Worm (Caenorhabditis elegans) whole organism, young adult: ENCODE measurements around the gene taf-11.3.

Experiments used
- B0019.2 ChIP-seq: fragments of 200-800 bp; sonication (Bioruptor generic); conservative IDR thresholded peaks from 2 replicates; pipeline ENCODE4 v1.3.6; 2022; ENCODE audit warnings: missing genetic modification reagents, missing genetic modification characterization, missing compliant biosample characterization
- C17E4.6 ChIP-seq: fragments of 200-800 bp; sonication (Bioruptor generic); IDR thresholded peaks from 2 replicates; pipeline ENCODE4 v1.3.6; 2022; ENCODE audit warnings: missing genetic modification reagents, missing genetic modification characterization, missing compliant biosample characterization
- F23B12.7 ChIP-seq: sonication (generic microtip); optimal IDR thresholded peaks from 2 replicates; lab custom pipeline; 2017; ENCODE audit warnings: missing genetic modification characterization, mild to moderate bottlenecking, missing compliant biosample characterization, antibody characterized with exemption, moderate library complexity; ENCODE audit not compliant: insufficient read depth
- F39B2.1 ChIP-seq: fragments of 200-800 bp; sonication (Bioruptor generic); IDR thresholded peaks from 2 replicates; pipeline ENCODE4 v1.3.6; 2022; ENCODE audit warnings: missing genetic modification reagents, missing genetic modification characterization, missing compliant biosample characterization
- F55B11.4 ChIP-seq: sonication (generic microtip); optimal IDR thresholded peaks from 2 replicates; lab custom pipeline; 2016; ENCODE audit warnings: missing compliant biosample characterization, missing genetic modification characterization, borderline replicate concordance; ENCODE audit not compliant: insufficient read depth
- F57C9.4 ChIP-seq: sonication (generic microtip); optimal IDR thresholded peaks from 2 replicates; lab custom pipeline; 2017; ENCODE audit warnings: mild to moderate bottlenecking, missing genetic modification characterization, missing compliant biosample characterization
- K11D2.4 ChIP-seq: fragments of 200-800 bp; sonication (Bioruptor generic); IDR thresholded peaks from 2 replicates; pipeline ENCODE4 v1.3.6; 2022; ENCODE audit warnings: missing genetic modification reagents, missing genetic modification characterization, missing compliant biosample characterization
- K12H6.12 ChIP-seq: fragments of 200-800 bp; sonication (Bioruptor generic); optimal IDR thresholded peaks from 2 replicates; lab custom pipeline; 2018; ENCODE audit warnings: mild to moderate bottlenecking, missing genetic modification characterization, missing compliant biosample characterization
- Y53G8AR.9 ChIP-seq: fragments of 200-800 bp; sonication (Bioruptor generic); conservative IDR thresholded peaks from 2 replicates; pipeline ENCODE4 v1.3.6; 2022; ENCODE audit warnings: missing genetic modification reagents, missing genetic modification characterization, missing compliant biosample characterization
- Y56A3A.18 ChIP-seq: fragments of 200-800 bp; sonication (Bioruptor generic); IDR thresholded peaks from 2 replicates; pipeline ENCODE4 v1.3.6; 2022; ENCODE audit warnings: missing genetic modification reagents, missing genetic modification characterization, missing compliant biosample characterization
- aptf-3 ChIP-seq: fragments of 200-800 bp; sonication (Bioruptor generic); IDR thresholded peaks from 2 replicates; pipeline ENCODE4 v1.3.6; 2022; ENCODE audit warnings: missing genetic modification characterization, missing compliant biosample characterization
- bed-2 ChIP-seq: fragments of 200-800 bp; sonication (Bioruptor generic); IDR thresholded peaks from 2 replicates; pipeline ENCODE4 v1.3.6; 2022; ENCODE audit warnings: missing genetic modification reagents, missing genetic modification characterization, missing compliant biosample characterization
- cebp-2 ChIP-seq: fragments of 200-800 bp; sonication (Bioruptor generic); IDR thresholded peaks from 2 replicates; pipeline ENCODE4 v1.3.6; 2022; ENCODE audit warnings: missing genetic modification characterization, missing compliant biosample characterization
- ceh-100 ChIP-seq: fragments of 200-800 bp; sonication (Bioruptor generic); IDR thresholded peaks from 2 replicates; pipeline ENCODE4 v1.3.6; 2022; ENCODE audit warnings: missing genetic modification reagents, missing genetic modification characterization, missing compliant biosample characterization
- ceh-79 ChIP-seq: sonication (generic microtip); optimal IDR thresholded peaks from 2 replicates; lab custom pipeline; 2017; ENCODE audit warnings: mild to moderate bottlenecking, missing genetic modification characterization, missing compliant biosample characterization
- die-1 ChIP-seq: sonication (generic microtip); optimal IDR thresholded peaks from 2 replicates; lab custom pipeline; 2016; ENCODE audit warnings: missing genotype, mild to moderate bottlenecking, missing genetic modification characterization, missing compliant biosample characterization
- dpl-1 ChIP-seq: fragments of 150-350 bp; optimal IDR thresholded peaks from 2 replicates; lab custom pipeline; 2014; ENCODE audit warnings: missing biosample characterization, missing genetic modification reagents, missing genetic modification characterization
- egl-18 ChIP-seq: fragments of 200-800 bp; sonication (Bioruptor generic); IDR thresholded peaks from 2 replicates; pipeline ENCODE4 v1.3.6; 2022; ENCODE audit warnings: missing genetic modification reagents, missing genetic modification characterization, missing compliant biosample characterization
- egl-44 ChIP-seq: fragments of 200-800 bp; sonication (Bioruptor generic); IDR thresholded peaks from 2 replicates; pipeline ENCODE4 v1.3.6; 2022; ENCODE audit warnings: missing genetic modification reagents, missing genetic modification characterization, missing compliant biosample characterization
- egrh-3 ChIP-seq: fragments of 200-800 bp; sonication (Bioruptor generic); IDR thresholded peaks from 2 replicates; pipeline ENCODE4 v1.3.6; 2022; ENCODE audit warnings: missing genetic modification reagents, missing genetic modification characterization, missing compliant biosample characterization
- hmg-1.2 ChIP-seq: fragments of 200-800 bp; sonication (Bioruptor generic); IDR thresholded peaks from 2 replicates; pipeline ENCODE4 v1.3.6; 2022; ENCODE audit warnings: missing genetic modification reagents, missing genetic modification characterization, missing compliant biosample characterization
- hsf-1 ChIP-seq: fragments of 200-800 bp; sonication (Bioruptor generic); IDR thresholded peaks from 2 replicates; pipeline ENCODE4 v1.3.6; 2022; ENCODE audit warnings: missing genetic modification reagents, missing genetic modification characterization, missing compliant biosample characterization
- lag-1 ChIP-seq: fragments of 200-800 bp; sonication (Bioruptor generic); IDR thresholded peaks from 2 replicates; pipeline ENCODE4 v1.3.6; 2022; ENCODE audit warnings: missing genetic modification reagents, missing genetic modification characterization, missing compliant biosample characterization
- let-526 ChIP-seq: fragments of 200-800 bp; sonication (Bioruptor generic); IDR thresholded peaks from 2 replicates; pipeline ENCODE4 v1.3.6; 2022; ENCODE audit warnings: missing genetic modification reagents, missing genetic modification characterization, missing compliant biosample characterization
- let-607 ChIP-seq, 2 experiments: fragments of 200-800 bp in 1 of 2; sonication (Bioruptor generic) in 1 of 2; sonication (generic microtip) in 1 of 2; optimal IDR thresholded peaks; 2 replicates each; lab custom pipeline; 2016 to 2018; ENCODE audit warnings: mild to moderate bottlenecking in 2 of 2, missing compliant biosample characterization in 2 of 2, missing genetic modification characterization in 2 of 2, moderate library complexity in 2 of 2, missing genotype in 1 of 2
- lin-35 ChIP-seq, 3 experiments: fragments of 150-350 bp in 2 of 3; sonication (generic microtip) in 1 of 3; optimal IDR thresholded peaks; 2 replicates each; lab custom pipeline; 2014 to 2018; ENCODE audit warnings: missing biosample characterization in 3 of 3, missing genetic modification characterization in 3 of 3, missing genetic modification reagents in 3 of 3
- lir-1 ChIP-seq: fragments of 200-800 bp; sonication (Bioruptor generic); conservative IDR thresholded peaks from 2 replicates; pipeline ENCODE4 v1.3.6; 2022; ENCODE audit warnings: missing genetic modification reagents, missing genetic modification characterization, missing compliant biosample characterization
- lsl-1 ChIP-seq: fragments of 200-800 bp; sonication (Bioruptor generic); optimal IDR thresholded peaks from 2 replicates; lab custom pipeline; 2018; ENCODE audit warnings: mild to moderate bottlenecking, missing genetic modification characterization, moderate library complexity, missing compliant biosample characterization
- mcd-1 ChIP-seq: fragments of 200-800 bp; sonication (Bioruptor generic); IDR thresholded peaks from 2 replicates; pipeline ENCODE4 v1.3.6; 2022; ENCODE audit warnings: missing genetic modification reagents, missing genetic modification characterization, missing compliant biosample characterization
- nfya-1 ChIP-seq: sonication (generic microtip); optimal IDR thresholded peaks from 2 replicates; lab custom pipeline; 2017; ENCODE audit warnings: antibody characterized with exemption, missing compliant biosample characterization, missing genetic modification characterization, borderline replicate concordance; ENCODE audit not compliant: insufficient read depth
- nfya-2 ChIP-seq: fragments of 200-800 bp; sonication (Bioruptor generic); IDR thresholded peaks from 2 replicates; pipeline ENCODE4 v1.3.6; 2022; ENCODE audit warnings: missing genetic modification reagents, missing genetic modification characterization, missing compliant biosample characterization
- rcor-1 ChIP-seq: fragments of 200-800 bp; sonication (Bioruptor generic); IDR thresholded peaks from 2 replicates; pipeline ENCODE4 v1.3.6; 2022; ENCODE audit warnings: missing genetic modification reagents, missing genetic modification characterization, missing compliant biosample characterization
- rec-8 ChIP-seq, 2 experiments: sonication (generic microtip); optimal IDR thresholded peaks; 2 replicates each; lab custom pipeline; 2016; ENCODE audit warnings: mild to moderate bottlenecking in 2 of 2, missing genetic modification characterization in 2 of 2, missing genetic modification reagents in 2 of 2, missing genotype in 2 of 2, missing biosample characterization in 1 of 2, missing compliant biosample characterization in 1 of 2, moderate library complexity in 1 of 2
- sdz-38 ChIP-seq: sonication (generic microtip); optimal IDR thresholded peaks from 2 replicates; lab custom pipeline; 2016; ENCODE audit warnings: missing genotype, missing genetic modification characterization, missing compliant biosample characterization
- snpc-1.1 ChIP-seq: sonication (generic microtip); optimal IDR thresholded peaks from 2 replicates; lab custom pipeline; 2017; ENCODE audit warnings: missing genetic modification characterization, mild to moderate bottlenecking, missing compliant biosample characterization, antibody characterized with exemption, moderate library complexity, missing genotype, missing genetic modification reagents; ENCODE audit not compliant: insufficient read depth
- sptf-2 ChIP-seq: fragments of 200-800 bp; sonication (Bioruptor generic); optimal IDR thresholded peaks from 2 replicates; lab custom pipeline; 2018; ENCODE audit warnings: mild to moderate bottlenecking, missing genetic modification characterization, missing compliant biosample characterization
- tbp1 ChIP-seq: fragments of 200-800 bp; sonication (Bioruptor generic); optimal IDR thresholded peaks from 2 replicates; lab custom pipeline; 2018; ENCODE audit warnings: mild to moderate bottlenecking, missing genetic modification characterization, missing compliant biosample characterization
- tbx-9 ChIP-seq: sonication (generic microtip); optimal IDR thresholded peaks from 2 replicates; lab custom pipeline; 2016; ENCODE audit warnings: borderline replicate concordance, missing genetic modification characterization, inconsistent platforms, missing compliant biosample characterization
- unc-130 ChIP-seq: sonication (generic microtip); optimal IDR thresholded peaks from 2 replicates; lab custom pipeline; 2016; ENCODE audit warnings: missing genetic modification reagents, missing genetic modification characterization, missing compliant biosample characterization
- unc-62 ChIP-seq: fragments of 150-350 bp; optimal IDR thresholded peaks from 2 replicates; lab custom pipeline; 2014; ENCODE audit warnings: missing biosample characterization, missing genetic modification reagents, missing genetic modification characterization
- xnd-1 ChIP-seq: sonication (generic microtip); optimal IDR thresholded peaks from 2 replicates; lab custom pipeline; 2016; ENCODE audit warnings: missing genotype, missing genetic modification reagents, missing genetic modification characterization, missing compliant biosample characterization
- zim-3 ChIP-seq: sonication (generic microtip); optimal IDR thresholded peaks from 2 replicates; lab custom pipeline; 2017; ENCODE audit warnings: mild to moderate bottlenecking, missing genetic modification characterization, moderate library complexity, missing compliant biosample characterization
- ztf-18 ChIP-seq: sonication (generic microtip); optimal IDR thresholded peaks from 2 replicates; lab custom pipeline; 2016; ENCODE audit warnings: missing genotype, mild to moderate bottlenecking, missing genetic modification characterization, missing compliant biosample characterization
- ztf-22 ChIP-seq: fragments of 200-800 bp; sonication (Bioruptor generic); optimal IDR thresholded peaks from 2 replicates; lab custom pipeline; 2018; ENCODE audit warnings: mild to moderate bottlenecking, missing genetic modification characterization, moderate library complexity, missing compliant biosample characterization
- ztf-26 ChIP-seq: sonication (generic microtip); optimal IDR thresholded peaks from 2 replicates; lab custom pipeline; 2017; ENCODE audit warnings: missing genetic modification characterization, missing compliant biosample characterization
- ztf-6 ChIP-seq: fragments of 200-800 bp; sonication (Bioruptor generic); IDR thresholded peaks from 2 replicates; pipeline ENCODE4 v1.3.6; 2022; ENCODE audit warnings: missing genetic modification reagents, missing genetic modification characterization, missing compliant biosample characterization

Gene taf-11.3

DNA sequence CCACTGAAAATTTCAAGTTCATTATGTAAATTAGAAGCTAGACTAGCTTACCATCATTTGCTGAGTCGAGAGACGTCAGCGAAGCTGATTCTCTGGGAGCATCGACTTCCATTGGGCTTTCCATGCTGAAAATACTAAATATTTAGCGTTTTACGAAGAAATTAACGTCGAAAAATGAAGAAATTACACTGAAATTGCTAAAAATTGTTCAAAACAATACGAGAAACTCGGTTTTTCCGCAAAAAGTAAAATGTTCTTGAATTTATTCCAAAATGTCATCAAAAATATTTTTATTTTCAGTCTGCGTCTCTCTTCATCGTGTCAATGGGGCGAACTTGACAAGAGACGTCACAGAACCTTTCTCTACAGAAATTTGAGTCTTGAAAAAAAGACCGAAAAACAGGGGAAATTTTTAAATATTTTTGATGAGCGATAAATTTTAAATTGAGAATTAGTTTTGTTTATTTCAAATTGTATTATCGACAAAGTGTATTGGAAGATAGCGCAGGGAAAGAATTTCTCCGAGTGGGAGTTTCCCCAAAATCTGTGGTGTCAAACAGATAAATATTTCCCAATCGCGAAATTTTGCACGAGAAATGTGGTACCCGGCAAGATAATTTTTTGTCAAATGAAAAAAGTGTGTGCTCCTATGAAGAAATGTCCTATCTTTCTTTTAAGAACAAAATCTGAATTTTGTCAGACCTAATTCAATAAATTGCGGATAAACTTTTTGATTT lies 44.5 kb downstream of the taf-11.3 start, which contains the start of gene ecps-1 (continued):
- TF ChIP-seq nfya-2 (GFP tag; lab: Robert Waterston, UW) = no peak
- TF ChIP-seq zim-3 = no peak
- no peak for TF ChIP-seq aptf-3
- TF ChIP-seq let-607 (tag; optimal IDR thresholded peaks at IDR 0.05; lab: Kevin White, UChicago) = peak; percentile 14 to 19
- peak; percentile 100 for TF ChIP-seq ceh-100 (GFP tag; lab: Robert Waterston, UW)
- peak; percentile 62; the same call in 1 of the 2 replicates for TF ChIP-seq bed-2 (GFP tag; lab: Robert Waterston, UW)
- TF ChIP-seq F55B11.4 (tag; lab: Kevin White, UChicago) = no peak
- peak; percentile 44; the same call in 1 of the 2 replicates for TF ChIP-seq egrh-3
- TF ChIP-seq rcor-1 (GFP tag; lab: Robert Waterston, UW) = peak; percentile 93
- peak; percentile 63 for TF ChIP-seq K12H6.12 (tag; lab: Kevin White, UChicago)
- TF ChIP-seq unc-130 (GFP tag; lab: Kevin White, UChicago) = peak; percentile 93
- TF ChIP-seq nfya-1 (tag; lab: Kevin White, UChicago) = no peak
- TF ChIP-seq snpc-1.1 (tag; lab: Kevin White, UChicago) = peak; percentile 73
- peak; percentile 79 for TF ChIP-seq lsl-1 (GFP tag; lab: Kevin White, UChicago)
- TF ChIP-seq dpl-1 = no peak
- TF ChIP-seq ztf-6 (GFP tag; lab: Robert Waterston, UW) = no peak
- no peak for TF ChIP-seq egl-44 (GFP tag; lab: Robert Waterston, UW)
- peak in 1 of 3 experiments; percentile 66 for TF ChIP-seq lin-35 (GFP tag; optimal IDR thresholded peaks at IDR 0.05; lab: Kevin White, UChicago)
- TF ChIP-seq Y53G8AR.9 = 0 out of 2 replicates have a peak, but pooled peaks have one; percentile 30
- no peak for TF ChIP-seq tbx-9
- TF ChIP-seq F23B12.7 (tag; lab: Kevin White, UChicago) = peak; percentile 87
- TF ChIP-seq sdz-38 (tag; lab: Kevin White, UChicago) = no peak
- TF ChIP-seq mcd-1 (GFP tag; lab: Robert Waterston, UW) = peak; percentile 98
- no peak for TF ChIP-seq ztf-26
- TF ChIP-seq ztf-18 (tag; lab: Kevin White, UChicago) = peak; percentile 61
- TF ChIP-seq let-526 (GFP tag; lab: Robert Waterston, UW) = peak; percentile 68; the same call in 1 of the 2 replicates
- no peak for TF ChIP-seq F39B2.1
- no peak for TF ChIP-seq lag-1 (GFP tag; lab: Robert Waterston, UW)
- TF ChIP-seq unc-62 (GFP tag; lab: Kevin White, UChicago) = no peak
- TF ChIP-seq C17E4.6 = peak; percentile 70
- peak; percentile 68; the same call in 1 of the 2 replicates for TF ChIP-seq K11D2.4 (GFP tag; lab: Robert Waterston, UW)
- TF ChIP-seq die-1 (tag; lab: Kevin White, UChicago) = no peak
- no peak for TF ChIP-seq sptf-2 (GFP tag; lab: Kevin White, UChicago)
- peak; percentile 73 for TF ChIP-seq tbp1 (GFP tag; lab: Kevin White, UChicago)
- no peak for TF ChIP-seq egl-18 (GFP tag; lab: Robert Waterston, UW)
- TF ChIP-seq hmg-1.2 (GFP tag; lab: Robert Waterston, UW) = peak; percentile 82
- no peak for TF ChIP-seq xnd-1 (tag; lab: Kevin White, UChicago)
- no peak for TF ChIP-seq Y56A3A.18 (GFP tag; lab: Robert Waterston, UW)
- TF ChIP-seq hsf-1 (GFP tag; lab: Robert Waterston, UW) = no peak
- TF ChIP-seq rec-8 (tag; optimal IDR thresholded peaks at IDR 0.05; lab: Kevin White, UChicago) = peak; percentile 6 to 37
- peak; percentile 12 for TF ChIP-seq ztf-22 (GFP tag; lab: Kevin White, UChicago)
- TF ChIP-seq cebp-2 (GFP tag; lab: Robert Waterston, UW) = no peak
- TF ChIP-seq ceh-79 = no peak
- no peak for TF ChIP-seq F57C9.4 (tag; lab: Kevin White, UChicago)
- peak; percentile 88 for TF ChIP-seq lir-1 (GFP tag; lab: Robert Waterston, UW)
- TF ChIP-seq B0019.2 = peak; percentile 80
